Worm (Caenorhabditis elegans) whole organism, mixed stage, embryonic: ENCODE measurements around the gene Y25C1A.8.

Source experiments
- M03D4.4 ChIP-seq: sonication (generic microtip); optimal IDR thresholded peaks from 2 replicates; lab custom pipeline; 2017; ENCODE audit warnings: mild to moderate bottlenecking, missing genetic modification characterization, missing compliant biosample characterization
- bed-3 ChIP-seq: fragments of 200-800 bp; sonication (Bioruptor generic); optimal IDR thresholded peaks from 3 replicates; lab custom pipeline; 2018; ENCODE audit warnings: mild to moderate bottlenecking, missing genetic modification characterization, moderate library complexity, missing compliant biosample characterization
- blmp-1 ChIP-seq: fragments of 150-350 bp; optimal IDR thresholded peaks from 2 replicates; lab custom pipeline; 2014; ENCODE audit warnings: missing biosample characterization, missing genetic modification characterization
- ceh-39 ChIP-seq: fragments of 150-350 bp; optimal IDR thresholded peaks from 2 replicates; lab custom pipeline; 2014; ENCODE audit warnings: missing biosample characterization, missing genetic modification characterization
- ceh-83 ChIP-seq: fragments of 200-800 bp; sonication (Bioruptor generic); optimal IDR thresholded peaks from 2 replicates; lab custom pipeline; 2018; ENCODE audit warnings: mild to moderate bottlenecking, missing genetic modification characterization, missing compliant biosample characterization
- ces-1 ChIP-seq: fragments of 150-350 bp; optimal IDR thresholded peaks from 2 replicates; lab custom pipeline; 2014; ENCODE audit warnings: missing biosample characterization, missing genetic modification reagents, missing genetic modification characterization
- cnd-1 ChIP-seq: fragments of 200-800 bp; sonication (Bioruptor generic); optimal IDR thresholded peaks from 2 replicates; lab custom pipeline; 2018; ENCODE audit warnings: mild to moderate bottlenecking, missing genetic modification characterization, missing compliant biosample characterization
- drap-1 ChIP-seq: fragments of 200-800 bp; sonication (Bioruptor generic); optimal IDR thresholded peaks from 3 replicates; lab custom pipeline; 2018; ENCODE audit warnings: mild to moderate bottlenecking, missing genetic modification characterization, missing compliant biosample characterization
- elt-1 ChIP-seq: sonication (generic microtip); optimal IDR thresholded peaks from 2 replicates; lab custom pipeline; 2017; ENCODE audit warnings: missing genetic modification characterization, mild to moderate bottlenecking, missing compliant biosample characterization, antibody characterized with exemption, moderate library complexity, borderline replicate concordance; ENCODE audit not compliant: insufficient read depth
- elt-3 ChIP-seq: fragments of 150-350 bp; optimal IDR thresholded peaks from 2 replicates; lab custom pipeline; 2014; ENCODE audit warnings: missing biosample characterization, missing genetic modification characterization
- flh-1 ChIP-seq: fragments of 200-800 bp; sonication (Bioruptor generic); optimal IDR thresholded peaks from 2 replicates; lab custom pipeline; 2018; ENCODE audit warnings: mild to moderate bottlenecking, missing genetic modification characterization, moderate library complexity, missing compliant biosample characterization
- ham-2 ChIP-seq: fragments of 200-800 bp; sonication (Bioruptor generic); optimal IDR thresholded peaks from 2 replicates; lab custom pipeline; 2018; ENCODE audit warnings: mild to moderate bottlenecking, missing genetic modification characterization, missing compliant biosample characterization
- hlh-1 ChIP-seq: fragments of 150-350 bp; optimal IDR thresholded peaks from 2 replicates; lab custom pipeline; 2014; ENCODE audit warnings: missing biosample characterization, missing genetic modification reagents, missing genetic modification characterization
- lin-13 ChIP-seq: fragments of 150-350 bp; optimal IDR thresholded peaks from 2 replicates; lab custom pipeline; 2014; ENCODE audit warnings: missing biosample characterization, missing genetic modification characterization
- lin-32 ChIP-seq: fragments of 200-800 bp; sonication (Bioruptor generic); optimal IDR thresholded peaks from 2 replicates; lab custom pipeline; 2018; ENCODE audit warnings: mild to moderate bottlenecking, missing genetic modification characterization, missing compliant biosample characterization
- mab-5 ChIP-seq: fragments of 150-350 bp; optimal IDR thresholded peaks from 2 replicates; lab custom pipeline; 2014; ENCODE audit warnings: missing biosample characterization, missing genetic modification characterization
- mep-1 ChIP-seq: fragments of 150-350 bp; optimal IDR thresholded peaks from 2 replicates; lab custom pipeline; 2017; ENCODE audit warnings: missing biosample characterization, missing genetic modification reagents, missing genetic modification characterization, inconsistent platforms
- mls-2 ChIP-seq: sonication (generic microtip); optimal IDR thresholded peaks from 2 replicates; lab custom pipeline; 2016; ENCODE audit warnings: mild to moderate bottlenecking, missing genetic modification characterization, moderate library complexity, missing compliant biosample characterization
- nhr-12 ChIP-seq: fragments of 150-350 bp; optimal IDR thresholded peaks from 2 replicates; lab custom pipeline; 2014; ENCODE audit warnings: missing biosample characterization, missing genetic modification characterization
- nhr-2 ChIP-seq: fragments of 150-350 bp; optimal IDR thresholded peaks from 2 replicates; lab custom pipeline; 2014; ENCODE audit warnings: missing biosample characterization, missing genetic modification characterization
- nhr-237 ChIP-seq: fragments of 150-350 bp; optimal IDR thresholded peaks from 2 replicates; lab custom pipeline; 2014; ENCODE audit warnings: missing biosample characterization, missing genetic modification characterization
- nhr-28 ChIP-seq: fragments of 150-350 bp; optimal IDR thresholded peaks from 2 replicates; lab custom pipeline; 2014; ENCODE audit warnings: missing biosample characterization, missing genetic modification characterization
- sem-2 ChIP-seq: fragments of 200-800 bp; sonication (Bioruptor generic); optimal IDR thresholded peaks from 2 replicates; lab custom pipeline; 2018; ENCODE audit warnings: mild to moderate bottlenecking, missing genetic modification characterization, missing compliant biosample characterization
- snpc-4 ChIP-seq: fragments of 150-350 bp; optimal IDR thresholded peaks from 2 replicates; lab custom pipeline; 2014; ENCODE audit warnings: missing biosample characterization, missing genetic modification characterization
- sptf-1 ChIP-seq: sonication (generic microtip); optimal IDR thresholded peaks from 2 replicates; lab custom pipeline; 2017; ENCODE audit warnings: mild to moderate bottlenecking, missing genetic modification characterization, moderate library complexity, missing compliant biosample characterization
- tbx-8 ChIP-seq: fragments of 200-800 bp; sonication (Bioruptor generic); optimal IDR thresholded peaks from 2 replicates; lab custom pipeline; 2018; ENCODE audit warnings: mild to moderate bottlenecking, missing genetic modification characterization, moderate library complexity, missing compliant biosample characterization
- unc-120 ChIP-seq: sonication (generic microtip); optimal IDR thresholded peaks from 2 replicates; lab custom pipeline; 2017; ENCODE audit warnings: missing genetic modification characterization, missing compliant biosample characterization; ENCODE audit not compliant: poor library complexity, severe bottlenecking
- unc-39 ChIP-seq: fragments of 150-350 bp; optimal IDR thresholded peaks from 2 replicates; lab custom pipeline; 2014; ENCODE audit warnings: missing biosample characterization, missing genetic modification characterization
- unc-62 ChIP-seq: fragments of 150-350 bp; optimal IDR thresholded peaks from 2 replicates; lab custom pipeline; 2014; ENCODE audit warnings: missing biosample characterization, missing genetic modification reagents, missing genetic modification characterization
- zip-8 ChIP-seq: fragments of 150-350 bp; optimal IDR thresholded peaks from 2 replicates; lab custom pipeline; 2014; ENCODE audit warnings: missing biosample characterization, missing genetic modification characterization

The Y25C1A.8 gene

ce11 chrII:3102018-3102417, 25.3 kb upstream of the Y25C1A.8 start, which contains the start of gene clec-121:
Gene clec-121, plus strand, starts transcription at chrII:3102318.
- TF ChIP-seq sptf-1 (tag; lab: Kevin White, UChicago), result no peak
- no peak for TF ChIP-seq flh-1 (GFP tag; lab: Kevin White, UChicago)
- no peak for TF ChIP-seq unc-39 (tag; lab: Kevin White, UChicago)
- no peak for TF ChIP-seq nhr-12 (tag; lab: Kevin White, UChicago)
- TF ChIP-seq ceh-83 (GFP tag; lab: Kevin White, UChicago), result no peak
- no peak for TF ChIP-seq mab-5
- no peak for TF ChIP-seq lin-13 (tag; lab: Kevin White, UChicago)
- no peak for TF ChIP-seq nhr-237 (tag; lab: Kevin White, UChicago)
- no peak for TF ChIP-seq ces-1 (GFP tag; lab: Kevin White, UChicago)
- TF ChIP-seq bed-3 (GFP tag; lab: Kevin White, UChicago), result no peak
- no peak for TF ChIP-seq ham-2 (GFP tag; lab: Kevin White, UChicago)
- no peak for TF ChIP-seq nhr-2 (tag; lab: Kevin White, UChicago)
- no peak for TF ChIP-seq lin-32
- no peak for TF ChIP-seq elt-3 (tag; lab: Kevin White, UChicago)
- TF ChIP-seq elt-1 (tag; lab: Kevin White, UChicago), result no peak
- no peak for TF ChIP-seq cnd-1 (tag; lab: Kevin White, UChicago)
- no peak for TF ChIP-seq mls-2 (tag; lab: Kevin White, UChicago)

- no peak for TF ChIP-seq nhr-237 (tag; lab: Kevin White, UChicago)
- TF ChIP-seq ces-1 (GFP tag; lab: Kevin White, UChicago), result no peak
- no peak for TF ChIP-seq ceh-83 (GFP tag; lab: Kevin White, UChicago)
Measured at ce11 chrII:3100546-3100945, 23.8 kb upstream of the Y25C1A.8 start, which contains the start of gene srg-24. Gene srg-24, minus strand, starts transcription at chrII:3100646.

- TF ChIP-seq elt-1 (tag; lab: Kevin White, UChicago) (no peak), unc-39 (tag; lab: Kevin White, UChicago) (no peak), mab-5 (no peak), zip-8 (no peak), lin-32 (no peak), M03D4.4 (tag; lab: Kevin White, UChicago) (no peak), drap-1 (GFP tag; lab: Kevin White, UChicago) (no peak), nhr-237 (tag; lab: Kevin White, UChicago) (no peak), unc-62 (GFP tag; lab: Kevin White, UChicago) (no peak), hlh-1 (tag; lab: Kevin White, UChicago) (no peak), blmp-1 (tag; lab: Kevin White, UChicago) (no peak), flh-1 (GFP tag; lab: Kevin White, UChicago) (no peak), snpc-4 (tag; lab: Kevin White, UChicago) (no peak), nhr-2 (tag; lab: Kevin White, UChicago) (no peak), tbx-8 (GFP tag; lab: Kevin White, UChicago) (no peak), sem-2 (GFP tag; lab: Kevin White, UChicago) (no peak), mep-1 (tag; lab: Kevin White, UChicago) (no peak)
- TF ChIP-seq, all 35 proteins: peak for 0
Measured at ce11 chrII:3096857-3097256, 20.1 kb upstream of the Y25C1A.8 start, which contains the start of gene Y25C1A.14. Gene Y25C1A.14, minus strand, starts transcription at chrII:3096957.

ce11 chrII:3096060-3096459, 19.3 kb upstream of the Y25C1A.8 start, which contains the start of gene srg-23:
Gene srg-23, minus strand, starts transcription at chrII:3096160.
- TF ChIP-seq flh-1 (GFP tag; lab: Kevin White, UChicago), result no peak
- no peak for TF ChIP-seq lin-13 (tag; lab: Kevin White, UChicago)
- no peak for TF ChIP-seq lin-32
- no peak for TF ChIP-seq mls-2 (tag; lab: Kevin White, UChicago)

ce11 chrII:3093352-3093751, 16.6 kb upstream of the Y25C1A.8 start, which contains the start of gene srg-22:
Gene srg-22, minus strand, starts transcription at chrII:3093452.
- no peak for TF ChIP-seq unc-120
- TF ChIP-seq mab-5, result no peak
- TF ChIP-seq nhr-28 (tag; lab: Kevin White, UChicago), result no peak
- no peak for TF ChIP-seq unc-62 (GFP tag; lab: Kevin White, UChicago)
- TF ChIP-seq ceh-39 (tag; lab: Kevin White, UChicago), result no peak
- TF ChIP-seq mep-1 (tag; lab: Kevin White, UChicago), result no peak
- no peak for TF ChIP-seq hlh-1 (tag; lab: Kevin White, UChicago)
